Worm (Caenorhabditis elegans) whole organism, mixed stage, embryonic: Measurements from ENCODE around the gene spp-27.

Source experiments
- ces-1 ChIP-seq: fragments of 150-350 bp; optimal IDR thresholded peaks from 2 replicates; lab custom pipeline; 2014; ENCODE audit warnings: missing biosample characterization, missing genetic modification reagents, missing genetic modification characterization
- elt-1 ChIP-seq: sonication (generic microtip); optimal IDR thresholded peaks from 2 replicates; lab custom pipeline; 2017; ENCODE audit warnings: missing genetic modification characterization, mild to moderate bottlenecking, missing compliant biosample characterization, antibody characterized with exemption, moderate library complexity, borderline replicate concordance; ENCODE audit not compliant: insufficient read depth
- elt-3 ChIP-seq: fragments of 150-350 bp; optimal IDR thresholded peaks from 2 replicates; lab custom pipeline; 2014; ENCODE audit warnings: missing biosample characterization, missing genetic modification characterization
- lin-32 ChIP-seq: fragments of 200-800 bp; sonication (Bioruptor generic); optimal IDR thresholded peaks from 2 replicates; lab custom pipeline; 2018; ENCODE audit warnings: mild to moderate bottlenecking, missing genetic modification characterization, missing compliant biosample characterization
- nhr-12 ChIP-seq: fragments of 150-350 bp; optimal IDR thresholded peaks from 2 replicates; lab custom pipeline; 2014; ENCODE audit warnings: missing biosample characterization, missing genetic modification characterization
- nhr-28 ChIP-seq: fragments of 150-350 bp; optimal IDR thresholded peaks from 2 replicates; lab custom pipeline; 2014; ENCODE audit warnings: missing biosample characterization, missing genetic modification characterization
- pha-4 ChIP-seq: fragments of 150-350 bp; optimal IDR thresholded peaks from 2 replicates; lab custom pipeline; 2018; ENCODE audit warnings: missing biosample characterization, missing genetic modification reagents, missing genetic modification characterization
- sem-2 ChIP-seq: fragments of 200-800 bp; sonication (Bioruptor generic); optimal IDR thresholded peaks from 2 replicates; lab custom pipeline; 2018; ENCODE audit warnings: mild to moderate bottlenecking, missing genetic modification characterization, missing compliant biosample characterization
- snpc-4 ChIP-seq: fragments of 150-350 bp; optimal IDR thresholded peaks from 2 replicates; lab custom pipeline; 2014; ENCODE audit warnings: missing biosample characterization, missing genetic modification characterization
- unc-39 ChIP-seq: fragments of 150-350 bp; optimal IDR thresholded peaks from 2 replicates; lab custom pipeline; 2014; ENCODE audit warnings: missing biosample characterization, missing genetic modification characterization
- unc-62 ChIP-seq: fragments of 150-350 bp; optimal IDR thresholded peaks from 2 replicates; lab custom pipeline; 2014; ENCODE audit warnings: missing biosample characterization, missing genetic modification reagents, missing genetic modification characterization

ce11 chrV:6557035-6557434 is at the start of gene spp-27:
- TF ChIP-seq pha-4 (tag; lab: Kevin White, UChicago), result no peak
- no peak for TF ChIP-seq lin-32 (GFP tag; lab: Kevin White, UChicago)
- no peak for TF ChIP-seq unc-62 (GFP tag; lab: Kevin White, UChicago)
- TF ChIP-seq unc-39 (tag; lab: Kevin White, UChicago), result no peak
- TF ChIP-seq nhr-12 (tag; lab: Kevin White, UChicago), result no peak
- no peak for TF ChIP-seq nhr-28 (tag; lab: Kevin White, UChicago)
- no peak for TF ChIP-seq elt-1
- no peak for TF ChIP-seq ces-1
- no peak for TF ChIP-seq elt-3
- no peak for TF ChIP-seq sem-2 (GFP tag; lab: Kevin White, UChicago)
- no peak for TF ChIP-seq snpc-4 (tag; lab: Kevin White, UChicago)
